Fruit fly (Drosophila melanogaster) whole organism, pupa: ENCODE results near the gene TfIIB.

Experiments
- CG14655 ChIP-seq: fragments of 200-800 bp; sonication (Bioruptor generic); optimal IDR thresholded peaks from 3 replicates; lab custom pipeline; 2017; ENCODE audit warnings: mild to moderate bottlenecking, missing biosample characterization, missing genetic modification reagents, missing genetic modification characterization
- CG17806 ChIP-seq: fragments of 200-800 bp; sonication (Bioruptor generic); optimal IDR thresholded peaks from 2 replicates; lab custom pipeline; 2018; ENCODE audit warnings: missing biosample characterization, mild to moderate bottlenecking, missing genetic modification characterization, moderate library complexity
- CG32121 ChIP-seq: fragments of 200-800 bp; sonication (Bioruptor generic); IDR thresholded peaks from 2 replicates; pipeline ENCODE4 v1.3.6; 2022; ENCODE audit warnings: missing biosample characterization, missing genetic modification characterization
- CG34367 ChIP-seq: fragments of 200-800 bp; sonication (Bioruptor generic); optimal IDR thresholded peaks from 2 replicates; lab custom pipeline; 2018; ENCODE audit warnings: missing biosample characterization, mild to moderate bottlenecking, missing genetic modification characterization
- CG4496 ChIP-seq: fragments of 200-800 bp; sonication (Bioruptor generic); IDR thresholded peaks from 3 replicates; pipeline ENCODE4 v1.3.6; 2022; ENCODE audit warnings: missing biosample characterization, missing genetic modification characterization
- CG8159 ChIP-seq: fragments of 200-800 bp; sonication (Bioruptor generic); optimal IDR thresholded peaks from 3 replicates; lab custom pipeline; 2018; ENCODE audit warnings: missing biosample characterization, mild to moderate bottlenecking, missing genetic modification characterization, moderate library complexity
- CG9948 ChIP-seq: fragments of 200-800 bp; sonication (Bioruptor generic); optimal IDR thresholded peaks from 2 replicates; lab custom pipeline; 2018; ENCODE audit warnings: missing biosample characterization, mild to moderate bottlenecking, missing genetic modification characterization, moderate library complexity
- D1 ChIP-seq: fragments of 200-800 bp; sonication (Bioruptor generic); optimal IDR thresholded peaks from 2 replicates; lab custom pipeline; 2018; ENCODE audit warnings: missing biosample characterization, mild to moderate bottlenecking, missing genetic modification characterization, moderate library complexity
- EcR ChIP-seq: fragments of 200-800 bp; sonication (Bioruptor generic); optimal IDR thresholded peaks from 3 replicates; lab custom pipeline; 2019; ENCODE audit warnings: missing biosample characterization, missing genetic modification characterization, mild to moderate bottlenecking, moderate library complexity, missing genetic modification reagents
- Ets98B ChIP-seq: fragments of 200-800 bp; sonication (Bioruptor generic); IDR thresholded peaks from 2 replicates; pipeline ENCODE4 v1.3.6; 2022; ENCODE audit warnings: missing biosample characterization, missing genetic modification characterization
- Snoo ChIP-seq: fragments of 200-800 bp; sonication (Bioruptor generic); optimal IDR thresholded peaks from 3 replicates; lab custom pipeline; 2017; ENCODE audit warnings: missing biosample characterization, mild to moderate bottlenecking, missing genetic modification characterization, inconsistent platforms
- gl ChIP-seq: fragments of 200-800 bp; sonication (Bioruptor generic); optimal IDR thresholded peaks from 2 replicates; lab custom pipeline; 2018; ENCODE audit warnings: missing biosample characterization, mild to moderate bottlenecking, missing genetic modification characterization

dm6 chr2L:10381890-10382450, 49.2 kb upstream of the TfIIB start, which contains the start of gene CG5096:
- TF ChIP-seq CG17806 (tag; lab: Kevin White, UChicago) = peak; percentile 60
- TF ChIP-seq EcR (GFP tag; lab: Kevin White, UChicago) = no peak
- TF ChIP-seq CG9948 (tag; lab: Kevin White, UChicago) = peak; percentile 32
- no peak for TF ChIP-seq CG8159 (tag; lab: Kevin White, UChicago)
- TF ChIP-seq Ets98B (GFP tag; lab: Robert Waterston, UW) = peak; percentile 37
- TF ChIP-seq Snoo (tag; lab: Kevin White, UChicago) = peak; percentile 54
- TF ChIP-seq CG14655 = no peak
- no peak for TF ChIP-seq D1 (tag; lab: Kevin White, UChicago)
- TF ChIP-seq CG4496 (GFP tag; lab: Robert Waterston, UW) = peak; percentile 72
- peak; percentile 3 for TF ChIP-seq CG34367 (tag; lab: Kevin White, UChicago)
- no peak for TF ChIP-seq gl (tag; lab: Kevin White, UChicago)
- TF ChIP-seq CG32121 (GFP tag; lab: Robert Waterston, UW) = peak; percentile 41; the same call in 1 of the 2 replicates
